Worm (Caenorhabditis elegans): ENCODE results near the gene R01B10.2.

R01B10.2 gene

ce11 chrV:6010642-6011041 is 30.6 kb downstream of the R01B10.2 start:
- no peak for TF ChIP-seq ceh-100 (GFP tag; IDR thresholded peaks at IDR 0.05)
- TF ChIP-seq Y56A3A.18 (GFP tag; IDR thresholded peaks at IDR 0.05): no peak
- no peak for TF ChIP-seq nhr-80 (tag; optimal IDR thresholded peaks at IDR 0.05)
- no peak for TF ChIP-seq nhr-27 (tag; optimal IDR thresholded peaks at IDR 0.05)
- TF ChIP-seq snpc-3.4 (tag; optimal IDR thresholded peaks at IDR 0.05): no peak
- no peak for TF ChIP-seq ztf-25 (GFP tag; IDR thresholded peaks at IDR 0.05)
- TF ChIP-seq B0336.3 (GFP tag; IDR thresholded peaks at IDR 0.05): no peak
- no peak for TF ChIP-seq snpc-4 (GFP tag; optimal IDR thresholded peaks at IDR 0.05)
- no peak for TF ChIP-seq snpc-4 (tag; optimal IDR thresholded peaks at IDR 0.05)
- no peak for TF ChIP-seq C17E4.6 (GFP tag; IDR thresholded peaks at IDR 0.05)
- no peak for TF ChIP-seq lin-54 (GFP tag; optimal IDR thresholded peaks at IDR 0.05)
- TF ChIP-seq lin-35 (GFP tag; optimal IDR thresholded peaks at IDR 0.05): no peak
- TF ChIP-seq bed-2 (GFP tag; IDR thresholded peaks at IDR 0.05): no peak
- no peak for TF ChIP-seq madf-3 (GFP tag; IDR thresholded peaks at IDR 0.05)
- no peak for TF ChIP-seq Y53F4B.3 (GFP tag; IDR thresholded peaks at IDR 0.05)
- TF ChIP-seq madf-10 (tag; optimal IDR thresholded peaks at IDR 0.05): no peak
- no peak for TF ChIP-seq rcor-1 (GFP tag; IDR thresholded peaks at IDR 0.05)
- TF ChIP-seq lsy-27 (tag; optimal IDR thresholded peaks at IDR 0.05; ENCODE audit: borderline replicate concordance, insufficient read depth): no peak
- TF ChIP-seq aptf-3 (GFP tag; IDR thresholded peaks at IDR 0.05): no peak
- no peak for TF ChIP-seq egl-44 (GFP tag; IDR thresholded peaks at IDR 0.05)
- TF ChIP-seq lsl-1 (GFP tag; optimal IDR thresholded peaks at IDR 0.05): no peak

- TF ChIP-seq mxl-1 (tag; optimal IDR thresholded peaks at IDR 0.05): no peak
- peak; percentile 63; the same call in 1 of the 2 replicates for TF ChIP-seq zfh-2 (GFP tag; conservative IDR thresholded peaks at IDR 0.05)
- TF ChIP-seq F52B5.7 (tag; optimal IDR thresholded peaks at IDR 0.05): no peak
- TF ChIP-seq F10E7.11 (tag; optimal IDR thresholded peaks at IDR 0.05): no peak
- TF ChIP-seq nhr-179 (tag; optimal IDR thresholded peaks at IDR 0.05): no peak
These were observed 33.3 kb downstream of the R01B10.2 start for ce11 chrV:6007927-6008326.

ce11 chrV:6003301-6003700 is 38.0 kb downstream of the R01B10.2 start, which contains the start of gene fos-1:
Gene fos-1 (plus strand): TSS chrV:6003601.
- TF ChIP-seq F52B5.7 (tag; optimal IDR thresholded peaks at IDR 0.05): no peak
- TF ChIP-seq T26A5.8 (tag; optimal IDR thresholded peaks at IDR 0.05): no peak
- TF ChIP-seq nhr-120 (GFP tag; IDR thresholded peaks at IDR 0.05): no peak
- no peak for TF ChIP-seq let-526 (GFP tag; IDR thresholded peaks at IDR 0.05)
- no peak for TF ChIP-seq let-607 (tag; optimal IDR thresholded peaks at IDR 0.05)
- no peak for TF ChIP-seq unc-130 (GFP tag; optimal IDR thresholded peaks at IDR 0.05)
- TF ChIP-seq lin-54 (GFP tag; optimal IDR thresholded peaks at IDR 0.05): no peak
- TF ChIP-seq rcor-1 (GFP tag; IDR thresholded peaks at IDR 0.05): no peak
- TF ChIP-seq K11D2.4 (GFP tag; IDR thresholded peaks at IDR 0.05): no peak
- no peak for TF ChIP-seq attf-6 (GFP tag; IDR thresholded peaks at IDR 0.05)

- TF ChIP-seq F49E8.2 (tag; optimal IDR thresholded peaks at IDR 0.05; ENCODE audit: insufficient read depth): no peak
- peak; percentile 90 for TF ChIP-seq K11D2.4 (GFP tag; IDR thresholded peaks at IDR 0.05)
- TF ChIP-seq dox-1 (GFP tag; IDR thresholded peaks at IDR 0.05): peak; percentile 91
- TF ChIP-seq madf-10 (tag; optimal IDR thresholded peaks at IDR 0.05): peak; percentile 93
- no peak for TF ChIP-seq B0019.2 (GFP tag; conservative IDR thresholded peaks at IDR 0.05)
- no peak for TF ChIP-seq F57C9.4 (tag; optimal IDR thresholded peaks at IDR 0.05)
- peak; percentile 78 for TF ChIP-seq C06A6.2 (GFP tag; conservative IDR thresholded peaks at IDR 0.05)
- peak; percentile 95 for TF ChIP-seq hmg-1.2 (GFP tag; IDR thresholded peaks at IDR 0.05)
- peak; percentile 26; the same call in 1 of the 2 replicates for TF ChIP-seq cebp-1 (GFP tag; IDR thresholded peaks at IDR 0.05)
- TF ChIP-seq cebp-1 (tag; optimal IDR thresholded peaks at IDR 0.05): peak; percentile 91
- TF ChIP-seq let-607 (tag; optimal IDR thresholded peaks at IDR 0.05): peak; percentile 84 to 92
- TF ChIP-seq ztf-26 (tag; optimal IDR thresholded peaks at IDR 0.05): peak; percentile 92
- no peak for TF ChIP-seq sptf-2 (GFP tag; optimal IDR thresholded peaks at IDR 0.05)
- peak; percentile 97 for TF ChIP-seq nhr-80 (tag; optimal IDR thresholded peaks at IDR 0.05)
- TF ChIP-seq lin-54 (GFP tag; optimal IDR thresholded peaks at IDR 0.05): peak; percentile 76
- no peak for TF ChIP-seq T07F8.4 (tag; optimal IDR thresholded peaks at IDR 0.05)
- TF ChIP-seq ama-1 (optimal IDR thresholded peaks at IDR 0.05): no peak
- no peak for TF ChIP-seq ama-1 (GFP tag; optimal IDR thresholded peaks at IDR 0.05)
These were observed 40.9 kb downstream of the R01B10.2 start for ce11 chrV:6000368-6000802.

Measured in whole organism, young adult.